Fruit fly (Drosophila melanogaster) whole organism, embryonic: ENCODE data around the gene CG13667.

Experiments used
- Ada2b ChIP-seq: fragments of 200-800 bp; sonication (Bioruptor generic); IDR thresholded peaks from 2 replicates; pipeline ENCODE4 v1.3.6; 2022; ENCODE audit warnings: missing biosample characterization, missing genetic modification characterization
- BtbVII ChIP-seq: fragments of 200-800 bp; sonication (Bioruptor generic); optimal IDR thresholded peaks from 3 replicates; lab custom pipeline; 2017; ENCODE audit warnings: missing biosample characterization, mild to moderate bottlenecking, missing genetic modification characterization
- CG1024 ChIP-seq: fragments of 200-800 bp; sonication (Bioruptor generic); IDR thresholded peaks from 2 replicates; pipeline ENCODE4 v1.3.6; 2022; ENCODE audit warnings: missing biosample characterization, missing genetic modification characterization
- CG10267 ChIP-seq: fragments of 200-800 bp; sonication (Bioruptor generic); optimal IDR thresholded peaks from 2 replicates; lab custom pipeline; 2018; ENCODE audit warnings: missing biosample characterization, mild to moderate bottlenecking, missing genetic modification characterization, moderate library complexity
- CG10979 ChIP-seq: fragments of 200-800 bp; sonication (Bioruptor generic); optimal IDR thresholded peaks from 2 replicates; lab custom pipeline; 2018; ENCODE audit warnings: missing biosample characterization, mild to moderate bottlenecking, missing genetic modification characterization, moderate library complexity
- CG11696 ChIP-seq: fragments of 200-800 bp; sonication (Bioruptor generic); IDR thresholded peaks from 2 replicates; pipeline ENCODE4 v1.3.6; 2022; ENCODE audit warnings: missing biosample characterization, missing genetic modification characterization
- CG12104 ChIP-seq: fragments of 200-800 bp; sonication (Bioruptor generic); optimal IDR thresholded peaks from 3 replicates; lab custom pipeline; 2016; ENCODE audit warnings: missing biosample characterization, missing genetic modification characterization
- CG12236 ChIP-seq: fragments of 200-800 bp; sonication (Bioruptor generic); optimal IDR thresholded peaks from 2 replicates; lab custom pipeline; 2016; ENCODE audit warnings: missing biosample characterization, missing genetic modification characterization
- CG16815 ChIP-seq: fragments of 200-800 bp; sonication (Bioruptor generic); optimal IDR thresholded peaks from 3 replicates; lab custom pipeline; 2017; ENCODE audit warnings: missing biosample characterization, mild to moderate bottlenecking, missing genetic modification characterization
- CG17186 ChIP-seq: fragments of 200-800 bp; sonication (Bioruptor generic); optimal IDR thresholded peaks from 3 replicates; lab custom pipeline; 2017; ENCODE audit warnings: missing biosample characterization, missing genetic modification reagents, missing genetic modification characterization
- CG17568 ChIP-seq: fragments of 200-800 bp; sonication (Bioruptor generic); optimal IDR thresholded peaks from 2 replicates; lab custom pipeline; 2018; ENCODE audit warnings: missing biosample characterization, mild to moderate bottlenecking, missing genetic modification characterization, moderate library complexity
- CG17912 ChIP-seq: fragments of 200-800 bp; sonication (Bioruptor generic); optimal IDR thresholded peaks from 2 replicates; lab custom pipeline; 2018; ENCODE audit warnings: missing biosample characterization, mild to moderate bottlenecking, missing genetic modification characterization
- CG31365 ChIP-seq: fragments of 200-800 bp; sonication (Bioruptor generic); optimal IDR thresholded peaks from 2 replicates; lab custom pipeline; 2018; ENCODE audit warnings: missing biosample characterization, mild to moderate bottlenecking, missing genetic modification characterization
- CG34224 ChIP-seq: fragments of 200-800 bp; sonication (Bioruptor generic); IDR thresholded peaks from 3 replicates; pipeline ENCODE4 v1.3.6; 2022; ENCODE audit warnings: missing biosample characterization, missing genetic modification characterization; ENCODE audit not compliant: partially characterized antibody
- CG3847 ChIP-seq: fragments of 200-800 bp; sonication (Bioruptor generic); IDR thresholded peaks from 2 replicates; pipeline ENCODE4 v1.3.6; 2022; ENCODE audit warnings: missing biosample characterization, missing genetic modification characterization
- CG4424 ChIP-seq: fragments of 200-800 bp; sonication (Bioruptor generic); optimal IDR thresholded peaks from 3 replicates; lab custom pipeline; 2016; ENCODE audit warnings: missing biosample characterization, missing genetic modification characterization
- CG4730 ChIP-seq: fragments of 200-800 bp; sonication (Bioruptor generic); IDR thresholded peaks from 2 replicates; pipeline ENCODE4 v1.3.6; 2022; ENCODE audit warnings: missing biosample characterization, missing genetic modification characterization
- CG8290 ChIP-seq, 3 experiments: fragments of 200-800 bp; sonication (Bioruptor generic); optimal IDR thresholded peaks; 2 replicates each; lab custom pipeline; 2016 to 2019; ENCODE audit warnings: missing biosample characterization in 3 of 3, missing genetic modification characterization in 3 of 3, mild to moderate bottlenecking in 2 of 3, moderate library complexity in 1 of 3
- CG8388 ChIP-seq: fragments of 200-800 bp; sonication (Bioruptor generic); optimal IDR thresholded peaks from 2 replicates; lab custom pipeline; 2019; ENCODE audit warnings: missing biosample characterization, mild to moderate bottlenecking, missing genetic modification characterization, moderate library complexity
- CG9817 ChIP-seq: fragments of 200-800 bp; sonication (Bioruptor generic); optimal IDR thresholded peaks from 2 replicates; lab custom pipeline; 2018; ENCODE audit warnings: missing biosample characterization, mild to moderate bottlenecking, missing genetic modification characterization, moderate library complexity
- H15 ChIP-seq: fragments of 200-800 bp; sonication (Bioruptor generic); IDR thresholded peaks from 3 replicates; pipeline ENCODE4 v1.3.6; 2022; ENCODE audit warnings: missing biosample characterization, missing genetic modification characterization
- HLH3B ChIP-seq: fragments of 200-800 bp; sonication (Bioruptor generic); IDR thresholded peaks from 2 replicates; pipeline ENCODE4 v1.3.6; 2022; ENCODE audit warnings: missing biosample characterization, missing genetic modification characterization
- HLHmδ ChIP-seq: fragments of 200-800 bp; sonication (Bioruptor generic); optimal IDR thresholded peaks from 2 replicates; lab custom pipeline; 2018; ENCODE audit warnings: missing biosample characterization, mild to moderate bottlenecking, missing genetic modification characterization, moderate library complexity
- Mrtf ChIP-seq: fragments of 200-800 bp; sonication (Bioruptor generic); IDR thresholded peaks from 3 replicates; pipeline ENCODE4 v1.3.6; 2022; ENCODE audit warnings: missing biosample characterization, missing genetic modification characterization
- Pdp1 ChIP-seq, 2 experiments: fragments of 200-800 bp; sonication (Bioruptor generic); optimal IDR thresholded peaks; 3 replicates each; lab custom pipeline; 2016; ENCODE audit warnings: missing biosample characterization in 2 of 2, missing genetic modification characterization in 2 of 2, mild to moderate bottlenecking in 1 of 2, moderate library complexity in 1 of 2
- Ptx1 ChIP-seq: fragments of 200-800 bp; sonication (Bioruptor generic); IDR thresholded peaks from 2 replicates; pipeline ENCODE4 v1.3.6; 2022; ENCODE audit warnings: missing biosample characterization, missing genetic modification characterization
- Side ChIP-seq: fragments of 200-800 bp; sonication (Bioruptor generic); optimal IDR thresholded peaks from 2 replicates; lab custom pipeline; 2016; ENCODE audit warnings: missing biosample characterization, missing genetic modification characterization
- Sox102F ChIP-seq: fragments of 200-800 bp; sonication (Bioruptor generic); optimal IDR thresholded peaks from 2 replicates; lab custom pipeline; 2018; ENCODE audit warnings: missing biosample characterization, mild to moderate bottlenecking, missing genetic modification characterization, moderate library complexity
- Tbp ChIP-seq: fragments of >200 bp; optimal IDR thresholded peaks from 2 replicates; lab custom pipeline; 2018; ENCODE audit warnings: missing biosample characterization, missing genetic modification characterization
- Trl ChIP-seq, 3 experiments: fragments of >200 bp in 2 of 3; fragments of 200-800 bp in 1 of 3; sonication (Bioruptor generic) in 1 of 3; optimal IDR thresholded peaks; 2 replicates in 1 of 3; 3 replicates in 2 of 3; lab custom pipeline; 2016 to 2017; ENCODE audit warnings: missing biosample characterization in 1 of 3, missing genetic modification characterization in 1 of 3
- ab ChIP-seq: fragments of 200-800 bp; sonication (Bioruptor generic); optimal IDR thresholded peaks from 2 replicates; lab custom pipeline; 2016; ENCODE audit warnings: missing biosample characterization, missing genetic modification characterization
- chm ChIP-seq: fragments of 200-800 bp; sonication (Bioruptor generic); IDR thresholded peaks from 2 replicates; pipeline ENCODE4 v1.3.6; 2022; ENCODE audit warnings: missing biosample characterization, missing genetic modification characterization
- ci ChIP-seq: fragments of 200-800 bp; sonication (Bioruptor generic); IDR thresholded peaks from 3 replicates; pipeline ENCODE4 v1.3.6; 2022; ENCODE audit warnings: missing biosample characterization, missing genetic modification characterization
- dati ChIP-seq: fragments of 200-800 bp; sonication (Bioruptor generic); IDR thresholded peaks from 2 replicates; pipeline ENCODE4 v1.3.6; 2022; ENCODE audit warnings: missing biosample characterization, missing genetic modification characterization
- fru ChIP-seq: fragments of >200 bp; optimal IDR thresholded peaks from 2 replicates; lab custom pipeline; 2017
- gro ChIP-seq: fragments of 200-800 bp; sonication (Bioruptor generic); optimal IDR thresholded peaks from 2 replicates; lab custom pipeline; 2016; ENCODE audit warnings: missing biosample characterization, missing genetic modification characterization
- hbn ChIP-seq: fragments of 200-800 bp; sonication (Bioruptor generic); IDR thresholded peaks from 2 replicates; pipeline ENCODE4 v1.3.6; 2022; ENCODE audit warnings: missing biosample characterization, missing genetic modification characterization; ENCODE audit not compliant: partially characterized antibody
- ind ChIP-seq: fragments of 200-800 bp; sonication (Bioruptor generic); optimal IDR thresholded peaks from 3 replicates; lab custom pipeline; 2016; ENCODE audit warnings: missing biosample characterization, missing genetic modification characterization
- jigr1 ChIP-seq: fragments of 200-800 bp; sonication (Bioruptor generic); IDR thresholded peaks from 3 replicates; pipeline ENCODE4 v1.3.6; 2022; ENCODE audit warnings: missing biosample characterization, missing genetic modification characterization
- nerfin-2 ChIP-seq: fragments of 200-800 bp; sonication (Bioruptor generic); IDR thresholded peaks from 2 replicates; pipeline ENCODE4 v1.3.6; 2022; ENCODE audit warnings: missing biosample characterization, missing genetic modification characterization; ENCODE audit not compliant: partially characterized antibody
- nom ChIP-seq: fragments of 200-800 bp; sonication (Bioruptor generic); optimal IDR thresholded peaks from 2 replicates; lab custom pipeline; 2017; ENCODE audit warnings: missing biosample characterization, missing genetic modification characterization, mild to moderate bottlenecking, moderate library complexity, missing genetic modification reagents
- schlank ChIP-seq: fragments of 200-800 bp; sonication (Bioruptor generic); optimal IDR thresholded peaks from 2 replicates; lab custom pipeline; 2018; ENCODE audit warnings: missing biosample characterization, mild to moderate bottlenecking, missing genetic modification characterization
- sens ChIP-seq: fragments of 200-800 bp; sonication (Bioruptor generic); peaks from one replicate; lab custom pipeline; 2016; ENCODE audit warnings: missing biosample characterization, missing genetic modification characterization
- shn ChIP-seq: fragments of 200-800 bp; sonication (Bioruptor generic); optimal IDR thresholded peaks from 3 replicates; lab custom pipeline; 2016; ENCODE audit warnings: missing biosample characterization, missing genetic modification characterization
- sisA ChIP-seq: fragments of 200-800 bp; sonication (Bioruptor generic); IDR thresholded peaks from 2 replicates; pipeline ENCODE4 v1.3.6; 2022; ENCODE audit warnings: missing biosample characterization, missing genetic modification characterization
- slbo ChIP-seq: fragments of 200-800 bp; sonication (Bioruptor generic); IDR thresholded peaks from 2 replicates; pipeline ENCODE4 v1.3.6; 2022; ENCODE audit warnings: missing biosample characterization, missing genetic modification characterization
- slp2 ChIP-seq: fragments of 200-800 bp; sonication (Bioruptor generic); optimal IDR thresholded peaks from 2 replicates; lab custom pipeline; 2016; ENCODE audit warnings: missing biosample characterization, missing genetic modification characterization
- stc ChIP-seq: fragments of 200-800 bp; sonication (Bioruptor generic); IDR thresholded peaks from 2 replicates; pipeline ENCODE4 v1.3.6; 2022; ENCODE audit warnings: missing biosample characterization, missing genetic modification characterization
- tna ChIP-seq: fragments of 200-800 bp; sonication (Bioruptor generic); IDR thresholded peaks from 2 replicates; pipeline ENCODE4 v1.3.6; 2022; ENCODE audit warnings: missing biosample characterization, missing genetic modification characterization; ENCODE audit not compliant: partially characterized antibody
- zf30C ChIP-seq: fragments of 200-800 bp; sonication (Bioruptor generic); optimal IDR thresholded peaks from 3 replicates; lab custom pipeline; 2018; ENCODE audit warnings: missing biosample characterization, mild to moderate bottlenecking, missing genetic modification characterization

Gene CG13667

dm6 chr3L:8395630-8396168 is 9.6 kb upstream of the CG13667 start, which contains the start of gene CG7120:
CG7120 (plus strand) TSS chr3L:8396000.
- peak; percentile 74 for TF ChIP-seq CG10979 (tag; lab: Kevin White, UChicago)
- TF ChIP-seq CG17912 (GFP tag; lab: Kevin White, UChicago): no peak
- TF ChIP-seq nerfin-2 (GFP tag; lab: Robert Waterston, UW): peak; percentile 25
- 0 out of 2 replicates have a peak, but pooled peaks have one; percentile 36 for TF ChIP-seq slbo (GFP tag; lab: Robert Waterston, UW)
- TF ChIP-seq sens (GFP tag; lab: Kevin White, UChicago): peak; percentile 93
- TF ChIP-seq CG4730 (GFP tag; lab: Robert Waterston, UW): no peak
- TF ChIP-seq CG8388 (GFP tag; lab: Kevin White, UChicago): peak; percentile 39
- no peak for TF ChIP-seq CG8290 (GFP tag; optimal IDR thresholded peaks at IDR 0.05; lab: Kevin White, UChicago)
- TF ChIP-seq CG8290 (tag; optimal IDR thresholded peaks at IDR 0.05; lab: Kevin White, UChicago): peak in 1 of 2 experiments; percentile 51
- no peak for TF ChIP-seq jigr1 (GFP tag; lab: Robert Waterston, UW)
- no peak for TF ChIP-seq dati (GFP tag; lab: Robert Waterston, UW)
- no peak for TF ChIP-seq stc
- TF ChIP-seq CG12104 (GFP tag; lab: Kevin White, UChicago): no peak
- 0 out of 2 replicates have a peak, but pooled peaks have one; percentile 25 for TF ChIP-seq sisA (GFP tag; lab: Robert Waterston, UW)
- TF ChIP-seq Ptx1 (GFP tag; lab: Robert Waterston, UW): 0 out of 2 replicates have a peak, but pooled peaks have one; percentile 13
- TF ChIP-seq ci (GFP tag; lab: Robert Waterston, UW): peak; percentile 61; the same call in 1 of the 3 replicates
- TF ChIP-seq CG17186: no peak
- TF ChIP-seq HLHmδ (GFP tag; lab: Kevin White, UChicago): no peak
- no peak for TF ChIP-seq CG31365 (tag; lab: Kevin White, UChicago)
- peak; percentile 5 for TF ChIP-seq CG10267 (tag; lab: Kevin White, UChicago)
- peak; percentile 62 for TF ChIP-seq ind (GFP tag; lab: Kevin White, UChicago)
- TF ChIP-seq tna (GFP tag; lab: Robert Waterston, UW): no peak; the same call in 1 of the 2 replicates
- no peak for TF ChIP-seq gro (GFP tag; lab: Kevin White, UChicago)
- peak; percentile 32 for TF ChIP-seq CG16815 (GFP tag; lab: Kevin White, UChicago)
- peak; percentile 55 for TF ChIP-seq CG4424
- no peak for TF ChIP-seq CG3847
- TF ChIP-seq fru (lab: Kevin White, UChicago): no peak
- peak; percentile 59 for TF ChIP-seq Sox102F (GFP tag; lab: Kevin White, UChicago)
- peak; percentile 36 for TF ChIP-seq BtbVII
- TF ChIP-seq Ada2b (GFP tag; lab: Robert Waterston, UW): no peak
- peak; percentile 43 to 58 for TF ChIP-seq Pdp1 (GFP tag; optimal IDR thresholded peaks at IDR 0.05; lab: Kevin White, UChicago)
- peak; percentile 82 for TF ChIP-seq zf30C (GFP tag; lab: Kevin White, UChicago)
- TF ChIP-seq CG9817 (tag; lab: Kevin White, UChicago): peak; percentile 26
- TF ChIP-seq hbn (GFP tag; lab: Robert Waterston, UW): no peak
- TF ChIP-seq nom: no peak
- TF ChIP-seq chm (GFP tag; lab: Robert Waterston, UW): peak; percentile 47; the same call in 1 of the 2 replicates
- TF ChIP-seq CG34224 (GFP tag; lab: Robert Waterston, UW): no peak
- no peak for TF ChIP-seq ab
- TF ChIP-seq Tbp (GFP tag; lab: Kevin White, UChicago): no peak
- TF ChIP-seq Side: no peak
- TF ChIP-seq CG12236 (GFP tag; lab: Kevin White, UChicago): no peak
- no peak for TF ChIP-seq Mrtf (GFP tag; lab: Robert Waterston, UW)
- no peak for TF ChIP-seq H15 (GFP tag; lab: Robert Waterston, UW)
- TF ChIP-seq CG17568 (GFP tag; lab: Kevin White, UChicago): no peak
- peak; percentile 14 for TF ChIP-seq shn (GFP tag; lab: Kevin White, UChicago)
- no peak for TF ChIP-seq schlank
- no peak for TF ChIP-seq CG1024 (GFP tag; lab: Robert Waterston, UW)
- TF ChIP-seq HLH3B (GFP tag; lab: Robert Waterston, UW): no peak
- TF ChIP-seq Trl (optimal IDR thresholded peaks at IDR 0.05; lab: Kevin White, UChicago): no peak
- TF ChIP-seq Trl (GFP tag; optimal IDR thresholded peaks at IDR 0.05; lab: Kevin White, UChicago): no peak
- TF ChIP-seq slp2 (GFP tag; lab: Kevin White, UChicago): peak; percentile 54
- TF ChIP-seq CG11696 (GFP tag; lab: Robert Waterston, UW): no peak
